Worm (Caenorhabditis elegans): ENCODE measurements around the gene sra-6.

DNA sequence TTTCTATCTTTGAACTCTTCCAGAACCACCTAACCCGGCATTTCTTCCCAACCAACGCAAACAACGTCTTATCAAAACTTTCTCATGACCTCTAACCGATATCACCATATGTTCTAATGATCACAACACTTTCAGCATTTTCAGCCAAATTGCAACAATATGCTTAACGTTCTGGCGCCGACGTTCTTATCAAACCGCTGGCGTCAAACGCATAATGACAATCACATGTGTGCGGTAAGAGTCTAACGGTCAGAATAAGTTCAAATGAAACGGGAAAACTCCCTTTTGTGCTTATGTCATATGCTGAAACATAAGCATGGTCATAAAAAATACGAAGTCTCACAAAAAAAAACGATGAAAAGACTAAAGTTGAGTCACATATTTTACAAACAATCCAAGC, 49.7 kb downstream of the sra-6 start:
- TF ChIP-seq snpc-4 (tag; optimal IDR thresholded peaks at IDR 0.05): no peak
- no peak for TF ChIP-seq nhr-28 (tag; optimal IDR thresholded peaks at IDR 0.05)
- TF ChIP-seq mab-5 (tag; optimal IDR thresholded peaks at IDR 0.05): no peak
- TF ChIP-seq unc-62 (GFP tag; optimal IDR thresholded peaks at IDR 0.05): no peak
- no peak for TF ChIP-seq lsy-2 (tag; optimal IDR thresholded peaks at IDR 0.05)
